Fruit fly (Drosophila melanogaster) whole organism, pupa: ENCODE data around the gene Tep4.

Experiments
- CG10348 ChIP-seq: fragments of 200-800 bp; sonication (Bioruptor generic); IDR thresholded peaks from 2 replicates; pipeline ENCODE4 v1.3.6; 2022; ENCODE audit warnings: missing biosample characterization, missing genetic modification characterization
- CG12605 ChIP-seq: fragments of 200-800 bp; sonication (Bioruptor generic); IDR thresholded peaks from 2 replicates; pipeline ENCODE4 v1.3.6; 2022; ENCODE audit warnings: missing biosample characterization, missing genetic modification characterization
- CG13204 ChIP-seq: fragments of 200-800 bp; sonication (Bioruptor generic); optimal IDR thresholded peaks from 2 replicates; lab custom pipeline; 2018; ENCODE audit warnings: missing biosample characterization, mild to moderate bottlenecking, missing genetic modification characterization, moderate library complexity
- CG14655 ChIP-seq: fragments of 200-800 bp; sonication (Bioruptor generic); optimal IDR thresholded peaks from 3 replicates; lab custom pipeline; 2017; ENCODE audit warnings: mild to moderate bottlenecking, missing biosample characterization, missing genetic modification reagents, missing genetic modification characterization
- CG15710 ChIP-seq: fragments of 200-800 bp; sonication (Bioruptor generic); optimal IDR thresholded peaks from 2 replicates; lab custom pipeline; 2018; ENCODE audit warnings: missing biosample characterization, mild to moderate bottlenecking, missing genetic modification characterization, moderate library complexity
- CG17806 ChIP-seq: fragments of 200-800 bp; sonication (Bioruptor generic); optimal IDR thresholded peaks from 2 replicates; lab custom pipeline; 2018; ENCODE audit warnings: missing biosample characterization, mild to moderate bottlenecking, missing genetic modification characterization, moderate library complexity
- CG32121 ChIP-seq: fragments of 200-800 bp; sonication (Bioruptor generic); IDR thresholded peaks from 2 replicates; pipeline ENCODE4 v1.3.6; 2022; ENCODE audit warnings: missing biosample characterization, missing genetic modification characterization
- CG34367 ChIP-seq: fragments of 200-800 bp; sonication (Bioruptor generic); optimal IDR thresholded peaks from 2 replicates; lab custom pipeline; 2018; ENCODE audit warnings: missing biosample characterization, mild to moderate bottlenecking, missing genetic modification characterization
- CG4496 ChIP-seq: fragments of 200-800 bp; sonication (Bioruptor generic); IDR thresholded peaks from 3 replicates; pipeline ENCODE4 v1.3.6; 2022; ENCODE audit warnings: missing biosample characterization, missing genetic modification characterization
- CG8159 ChIP-seq: fragments of 200-800 bp; sonication (Bioruptor generic); optimal IDR thresholded peaks from 3 replicates; lab custom pipeline; 2018; ENCODE audit warnings: missing biosample characterization, mild to moderate bottlenecking, missing genetic modification characterization, moderate library complexity
- CG8301 ChIP-seq: fragments of 200-800 bp; sonication (Bioruptor generic); optimal IDR thresholded peaks from 2 replicates; lab custom pipeline; 2018; ENCODE audit warnings: missing biosample characterization, mild to moderate bottlenecking, missing genetic modification characterization
- CG9948 ChIP-seq: fragments of 200-800 bp; sonication (Bioruptor generic); optimal IDR thresholded peaks from 2 replicates; lab custom pipeline; 2018; ENCODE audit warnings: missing biosample characterization, mild to moderate bottlenecking, missing genetic modification characterization, moderate library complexity
- EcR ChIP-seq: fragments of 200-800 bp; sonication (Bioruptor generic); optimal IDR thresholded peaks from 3 replicates; lab custom pipeline; 2019; ENCODE audit warnings: missing biosample characterization, missing genetic modification characterization, mild to moderate bottlenecking, moderate library complexity, missing genetic modification reagents
- Ets98B ChIP-seq: fragments of 200-800 bp; sonication (Bioruptor generic); IDR thresholded peaks from 2 replicates; pipeline ENCODE4 v1.3.6; 2022; ENCODE audit warnings: missing biosample characterization, missing genetic modification characterization
- Pif1A ChIP-seq: fragments of 200-800 bp; sonication (Bioruptor generic); optimal IDR thresholded peaks from 3 replicates; lab custom pipeline; 2016; ENCODE audit warnings: missing biosample characterization, missing genetic modification characterization
- Pif1B ChIP-seq: fragments of 200-800 bp; sonication (Bioruptor generic); optimal IDR thresholded peaks from 3 replicates; lab custom pipeline; 2016; ENCODE audit warnings: missing biosample characterization, missing genetic modification characterization
- Snoo ChIP-seq: fragments of 200-800 bp; sonication (Bioruptor generic); optimal IDR thresholded peaks from 3 replicates; lab custom pipeline; 2017; ENCODE audit warnings: missing biosample characterization, mild to moderate bottlenecking, missing genetic modification characterization, inconsistent platforms
- fd96Ca ChIP-seq: fragments of 200-800 bp; sonication (Bioruptor generic); IDR thresholded peaks from 3 replicates; pipeline ENCODE4 v1.3.6; 2022; ENCODE audit warnings: missing biosample characterization, missing genetic modification characterization
- gl ChIP-seq: fragments of 200-800 bp; sonication (Bioruptor generic); optimal IDR thresholded peaks from 2 replicates; lab custom pipeline; 2018; ENCODE audit warnings: missing biosample characterization, mild to moderate bottlenecking, missing genetic modification characterization
- rn ChIP-seq: fragments of 200-800 bp; sonication (Bioruptor generic); IDR thresholded peaks from 2 replicates; pipeline ENCODE4 v1.3.6; 2022; ENCODE audit warnings: missing biosample characterization, missing genetic modification characterization

Tep4 gene

DNA sequence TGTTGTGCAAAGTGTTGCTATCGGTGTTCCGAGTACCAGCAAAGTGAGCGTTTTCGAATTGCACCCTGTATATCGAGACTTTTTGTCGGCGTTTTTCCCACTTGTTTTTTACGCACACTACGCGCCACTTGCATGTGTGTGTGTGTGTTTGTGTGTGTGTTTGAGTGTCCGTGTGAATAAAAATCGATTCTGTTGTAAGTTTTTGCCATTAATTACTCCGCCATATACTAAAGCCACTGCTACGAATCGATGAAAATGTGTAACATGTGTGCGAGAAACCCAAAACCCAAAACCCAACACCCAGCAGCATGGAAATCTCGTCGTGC, 39.0 kb downstream of the Tep4 start:
- 0 out of 2 replicates have a peak, but pooled peaks have one; percentile 5 for TF ChIP-seq CG32121
- TF ChIP-seq EcR: no peak

DNA sequence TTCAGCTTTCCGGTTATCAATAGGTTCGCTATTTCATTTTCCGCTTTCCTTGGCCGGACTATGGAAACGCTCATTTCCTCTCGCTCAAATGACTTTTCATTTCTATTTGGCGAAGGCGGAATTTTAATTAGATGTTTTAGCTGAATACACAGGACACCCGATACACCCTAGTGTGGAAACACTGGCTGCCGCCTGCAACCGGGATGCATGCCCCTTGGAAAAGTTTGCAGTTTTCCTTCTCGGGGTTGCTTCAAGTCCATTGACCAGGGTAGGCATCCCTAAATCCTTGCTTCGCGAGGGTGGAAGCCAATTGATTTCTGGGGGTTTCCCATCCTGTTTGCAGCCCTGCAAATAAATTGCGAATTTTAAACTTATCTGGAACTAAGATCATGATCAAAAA, 40.6 kb downstream of the Tep4 start:
- TF ChIP-seq CG14655 (GFP tag; lab: Kevin White, UChicago) (no peak), CG9948 (tag; lab: Kevin White, UChicago) (no peak), CG8159 (tag; lab: Kevin White, UChicago) (no peak), CG12605 (GFP tag; lab: Robert Waterston, UW) (no peak)
- TF ChIP-seq, all 21 proteins: peak for 0

DNA sequence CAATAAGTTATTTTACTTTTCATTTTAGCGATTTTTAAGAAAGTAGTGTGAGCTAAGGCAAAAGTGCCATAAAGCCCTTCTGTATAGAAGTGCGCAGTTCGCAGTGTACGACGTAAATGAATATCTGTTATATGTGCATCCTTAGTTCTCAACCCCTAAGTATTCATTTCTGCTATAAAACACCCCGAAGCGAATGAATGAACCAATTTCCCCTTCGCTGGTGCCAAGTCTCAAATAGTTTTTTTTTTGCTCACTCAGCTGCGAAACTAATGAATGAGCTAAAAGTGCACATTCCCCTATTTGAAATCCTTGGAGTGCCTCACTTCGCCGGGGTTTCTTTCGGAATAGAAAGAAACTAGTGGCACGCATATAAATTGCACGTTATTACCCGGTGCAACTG, 42.3 kb downstream of the Tep4 start:
- TF ChIP-seq EcR: no peak
- TF ChIP-seq CG8301 (tag; lab: Kevin White, UChicago): no peak
- TF ChIP-seq CG9948 (tag; lab: Kevin White, UChicago): no peak
- TF ChIP-seq rn: no peak
- TF ChIP-seq Pif1A: no peak
- TF ChIP-seq CG8159 (tag; lab: Kevin White, UChicago): no peak
- TF ChIP-seq Ets98B: no peak
- TF ChIP-seq CG12605 (GFP tag; lab: Robert Waterston, UW): no peak
- TF ChIP-seq CG4496 (GFP tag; lab: Robert Waterston, UW): no peak

DNA sequence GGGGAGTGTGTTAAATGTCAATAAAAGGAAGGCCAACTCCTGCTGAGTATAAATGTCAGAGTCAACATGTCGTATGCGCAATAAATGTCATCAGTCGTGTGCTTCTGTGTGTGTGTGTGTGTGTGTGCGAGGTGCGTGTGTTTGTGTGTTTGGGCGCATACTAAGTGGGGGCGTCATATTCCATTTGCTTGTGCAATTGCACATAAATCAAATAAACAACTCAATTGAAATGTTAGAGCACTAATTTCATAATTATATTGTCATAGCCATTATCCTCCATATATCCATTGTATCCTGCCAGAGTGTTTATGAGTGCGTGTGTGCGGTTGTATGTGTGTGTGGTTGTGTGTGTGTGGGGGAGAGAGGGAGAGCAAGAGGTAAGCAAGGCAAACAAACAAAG, 45.8 kb downstream of the Tep4 start:
- TF ChIP-seq CG15710 (tag; lab: Kevin White, UChicago): no peak
- no peak for TF ChIP-seq CG9948 (tag; lab: Kevin White, UChicago)
- no peak for TF ChIP-seq CG4496 (GFP tag; lab: Robert Waterston, UW)
- TF ChIP-seq EcR: no peak
- TF ChIP-seq CG14655 (GFP tag; lab: Kevin White, UChicago): no peak
- TF ChIP-seq Pif1B (GFP tag; lab: Kevin White, UChicago): no peak
- TF ChIP-seq rn: no peak
- no peak for TF ChIP-seq Snoo
- TF ChIP-seq gl: no peak
- TF ChIP-seq CG17806: no peak
- TF ChIP-seq CG10348: no peak
- no peak for TF ChIP-seq CG32121
- no peak for TF ChIP-seq CG8159 (tag; lab: Kevin White, UChicago)
- no peak for TF ChIP-seq Ets98B
- no peak for TF ChIP-seq CG8301 (tag; lab: Kevin White, UChicago)
- no peak for TF ChIP-seq CG34367 (tag; lab: Kevin White, UChicago)
- TF ChIP-seq fd96Ca (GFP tag; lab: Robert Waterston, UW): no peak
- TF ChIP-seq CG12605 (GFP tag; lab: Robert Waterston, UW): no peak

DNA sequence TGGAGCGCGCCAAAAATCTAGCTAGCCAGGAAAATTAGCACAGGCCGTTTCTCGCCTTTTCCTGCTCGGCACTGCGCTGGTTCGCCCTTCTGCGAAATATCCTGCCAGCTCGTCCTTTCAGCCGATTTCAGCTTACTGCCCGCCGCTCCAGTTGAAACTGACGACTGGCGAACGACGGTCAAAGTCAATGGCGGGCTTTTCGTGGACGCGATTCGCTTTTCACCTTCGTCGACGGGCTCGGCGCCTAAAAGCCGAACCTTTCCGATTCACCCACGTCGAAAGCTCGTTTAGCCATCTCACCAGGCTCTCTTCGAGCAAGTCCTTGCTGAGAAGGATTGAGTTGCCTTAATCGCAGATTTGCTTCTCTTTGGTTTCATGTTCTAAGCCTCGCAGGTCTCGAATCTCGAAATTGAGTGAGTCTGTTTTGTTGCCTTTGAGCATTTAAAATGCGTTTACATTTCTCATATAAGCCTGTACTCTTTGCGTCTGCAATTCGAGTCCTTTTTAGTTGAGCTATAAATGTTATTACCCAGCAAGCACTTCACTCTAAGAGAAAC, 57.1 kb downstream of the Tep4 start:
- TF ChIP-seq CG17806 (no peak), rn (no peak), CG13204 (no peak), CG8301 (tag; lab: Kevin White, UChicago) (no peak)
